Worm (Caenorhabditis elegans): ENCODE data around the gene M163.10.
A peak's percentile ranks its signal among the peaks of the same experiment; 100 is the strongest.

The M163.10 gene

DNA sequence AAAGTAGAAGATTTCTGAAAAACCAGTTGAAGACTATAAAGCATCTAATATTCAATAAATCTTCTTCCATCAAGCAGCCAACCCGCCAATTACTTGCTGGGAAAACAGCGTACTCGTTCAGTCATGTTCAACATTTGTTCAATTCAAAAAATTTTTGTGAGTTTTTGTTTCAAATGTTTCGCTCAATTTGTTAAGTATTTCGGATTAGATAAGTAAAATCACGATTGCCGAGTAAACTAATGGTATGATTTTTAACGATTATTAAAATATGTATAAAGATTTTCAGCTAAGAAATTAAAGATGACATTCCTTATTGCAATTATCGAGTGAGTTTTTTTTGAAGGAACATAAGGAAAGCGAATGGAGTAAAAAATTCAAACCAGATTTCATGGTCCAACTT, at the start of gene M163.10:
M163.10 (plus strand) TSS at position 301 of the 400 bp plus-strand sequence.
- TF ChIP-seq T07F8.4 (tag; optimal IDR thresholded peaks at IDR 0.05) (no peak), cebp-1 (GFP tag; IDR thresholded peaks at IDR 0.05) (no peak), cebp-1 (tag; optimal IDR thresholded peaks at IDR 0.05) (no peak), B0261.1 (tag; optimal IDR thresholded peaks at IDR 0.05) (no peak), Y67H2A.10 (GFP tag; conservative IDR thresholded peaks at IDR 0.05) (no peak), F22D6.2 (tag; optimal IDR thresholded peaks at IDR 0.05) (no peak), ceh-27 (GFP tag; optimal IDR thresholded peaks at IDR 0.05) (no peak), ztf-22 (GFP tag; optimal IDR thresholded peaks at IDR 0.05) (no peak), lsl-1 (GFP tag; optimal IDR thresholded peaks at IDR 0.05) (no peak), F49E8.2 (tag; optimal IDR thresholded peaks at IDR 0.05; ENCODE audit: insufficient read depth) (no peak), hmg-20 (GFP tag; IDR thresholded peaks at IDR 0.05) (no peak), aptf-3 (GFP tag; IDR thresholded peaks at IDR 0.05) (no peak), madf-10 (tag; optimal IDR thresholded peaks at IDR 0.05) (no peak), aptf-2 (GFP tag; conservative IDR thresholded peaks at IDR 0.05) (no peak), sea-2 (GFP tag; IDR thresholded peaks at IDR 0.05) (no peak), nhr-80 (tag; optimal IDR thresholded peaks at IDR 0.05) (no peak), madf-3 (GFP tag; IDR thresholded peaks at IDR 0.05) (no peak), attf-5 (GFP tag; optimal IDR thresholded peaks at IDR 0.05) (no peak)

DNA sequence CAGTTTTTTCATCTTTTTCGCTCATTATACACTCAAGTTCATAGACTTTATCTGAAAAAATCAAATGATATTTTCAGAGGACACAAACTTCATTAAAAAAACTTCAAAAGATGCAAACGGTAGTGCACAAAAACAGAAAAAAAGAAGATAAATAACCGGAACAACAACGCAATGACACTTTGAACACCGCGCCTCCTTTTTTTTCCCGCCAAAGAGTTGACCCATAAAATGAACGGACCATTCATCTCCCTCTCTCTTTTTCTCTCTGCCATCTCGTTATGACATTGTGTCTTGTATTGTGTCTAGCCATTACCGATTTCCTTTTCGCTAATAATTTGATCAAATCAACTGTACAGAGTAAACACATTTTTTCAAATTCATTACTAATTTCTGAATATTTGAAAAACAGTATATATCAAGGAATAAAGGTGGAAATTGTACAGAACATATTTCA, 49.2 kb upstream of the M163.10 start, which contains the start of gene F23D12.2:
F23D12.2 (minus strand) TSS at position 51 of the 454 bp plus-strand sequence.
- TF ChIP-seq efl-1 (GFP tag; optimal IDR thresholded peaks at IDR 0.05) (peak; percentile 53), nfya-1 (tag; optimal IDR thresholded peaks at IDR 0.05; ENCODE audit: borderline replicate concordance, insufficient read depth) (no peak)

DNA sequence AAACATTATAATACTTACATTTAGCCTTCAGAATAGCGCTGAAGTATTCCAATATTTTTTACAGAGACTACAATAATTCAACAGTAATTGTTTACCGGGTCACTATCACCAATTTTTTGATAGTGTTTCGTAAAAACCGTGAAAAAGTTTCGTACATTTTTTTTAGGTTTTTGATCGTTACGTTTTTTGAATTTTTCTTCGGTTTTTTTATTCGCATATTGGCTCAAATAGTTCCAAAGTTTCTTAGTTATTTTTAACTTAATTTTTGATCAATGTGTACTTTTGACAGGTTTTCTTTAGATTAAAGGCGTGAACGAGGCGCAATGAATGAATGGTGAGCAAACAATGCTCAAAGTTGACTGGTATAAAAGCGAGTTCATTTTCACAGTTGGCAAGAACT, 47.7 kb upstream of the M163.10 start, which contains the start of gene fipr-3:
fipr-3 (plus strand) TSS at position 301 of the 400 bp plus-strand sequence.
- TF ChIP-seq xnd-1 (tag; optimal IDR thresholded peaks at IDR 0.05) (no peak), lin-40 (tag; optimal IDR thresholded peaks at IDR 0.05) (no peak), F57C9.4 (tag; optimal IDR thresholded peaks at IDR 0.05) (no peak), lin-54 (GFP tag; optimal IDR thresholded peaks at IDR 0.05) (no peak), tbx-9 (tag; optimal IDR thresholded peaks at IDR 0.05; ENCODE audit: borderline replicate concordance) (no peak), zim-3 (tag; optimal IDR thresholded peaks at IDR 0.05) (no peak), ccch-3 (GFP tag; optimal IDR thresholded peaks at IDR 0.05) (no peak), egrh-3 (GFP tag; IDR thresholded peaks at IDR 0.05) (no peak), dpl-1 (GFP tag; optimal IDR thresholded peaks at IDR 0.05) (no peak), sea-2 (GFP tag; IDR thresholded peaks at IDR 0.05) (no peak), Y53F4B.3 (GFP tag; IDR thresholded peaks at IDR 0.05) (no peak), somi-1 (GFP tag; optimal IDR thresholded peaks at IDR 0.05) (no peak), F57A8.1 (GFP tag; optimal IDR thresholded peaks at IDR 0.05) (no peak), ztf-25 (GFP tag; IDR thresholded peaks at IDR 0.05) (no peak)

ce11 chrX:14424186-14424585, 46.6 kb upstream of the M163.10 start:
- no peak for TF ChIP-seq snpc-4 (GFP tag; optimal IDR thresholded peaks at IDR 0.05)
- TF ChIP-seq snpc-4 (tag; optimal IDR thresholded peaks at IDR 0.05), result peak in 3 of 4 experiments; percentile 40 to 89 (median 88)
- no peak for TF ChIP-seq rpc-1 (optimal IDR thresholded peaks at IDR 0.05)
- no peak for TF ChIP-seq rpc-1 (tag; optimal IDR thresholded peaks at IDR 0.05)

Measured in whole organism, young adult.